Worm (Caenorhabditis elegans): Measurements from ENCODE around the gene ZK856.16.

ce11 chrV:10229222-10229879 is 24.0 kb upstream of the ZK856.16 start, which contains the start of the genes pyt-1 and fipr-7:
- TF ChIP-seq ceh-28 (tag; optimal IDR thresholded peaks at IDR 0.05) (no peak), unc-62 (GFP tag; optimal IDR thresholded peaks at IDR 0.05) (no peak), lin-39 (tag; optimal IDR thresholded peaks at IDR 0.05) (no peak), nhr-25 (tag; optimal IDR thresholded peaks at IDR 0.05) (no peak), lin-15B (tag; optimal IDR thresholded peaks at IDR 0.05) (no peak), nhr-28 (tag; optimal IDR thresholded peaks at IDR 0.05) (no peak), ama-1 (optimal IDR thresholded peaks at IDR 0.05) (no peak), pqm-1 (tag; optimal IDR thresholded peaks at IDR 0.05) (no peak), nhr-11 (tag; optimal IDR thresholded peaks at IDR 0.05) (no peak), elt-2 (tag; optimal IDR thresholded peaks at IDR 0.05) (no peak), R02D3.7 (tag; optimal IDR thresholded peaks at IDR 0.05) (no peak), snpc-4 (tag; optimal IDR thresholded peaks at IDR 0.05) (no peak), aly-2 (tag; optimal IDR thresholded peaks at IDR 0.05) (no peak), nhr-12 (tag; optimal IDR thresholded peaks at IDR 0.05) (no peak)
